Worm (Caenorhabditis elegans) whole organism, young adult: ENCODE data around the gene T05B4.13.

Source experiments
- C06A6.2 ChIP-seq: fragments of 200-800 bp; sonication (Bioruptor generic); conservative IDR thresholded peaks from 2 replicates; pipeline ENCODE4 v1.3.6; 2022; ENCODE audit warnings: missing genetic modification characterization, missing compliant biosample characterization
- F22D6.2 ChIP-seq: sonication (generic microtip); optimal IDR thresholded peaks from 2 replicates; lab custom pipeline; 2016; ENCODE audit warnings: mild to moderate bottlenecking, missing genetic modification characterization, missing compliant biosample characterization
- F33H1.4 ChIP-seq: fragments of 200-800 bp; sonication (Bioruptor generic); IDR thresholded peaks from 2 replicates; pipeline ENCODE4 v1.3.6; 2022; ENCODE audit warnings: missing genetic modification reagents, missing genetic modification characterization, missing compliant biosample characterization
- F52B5.7 ChIP-seq: sonication (generic microtip); optimal IDR thresholded peaks from 2 replicates; lab custom pipeline; 2016; ENCODE audit warnings: mild to moderate bottlenecking, missing genetic modification characterization, missing compliant biosample characterization
- ama-1 ChIP-seq, 3 experiments: fragments of 150-350 bp in 1 of 3; sonication (generic microtip) in 2 of 3; optimal IDR thresholded peaks; 2 replicates each; lab custom pipeline; 2014 to 2018; ENCODE audit warnings: missing biosample characterization in 2 of 3, missing genetic modification characterization in 2 of 3, missing genetic modification reagents in 2 of 3
- attf-5 ChIP-seq: fragments of 200-800 bp; sonication (Bioruptor generic); optimal IDR thresholded peaks from 2 replicates; lab custom pipeline; 2018; ENCODE audit warnings: mild to moderate bottlenecking, missing genetic modification characterization, missing compliant biosample characterization
- cebp-1 ChIP-seq, 2 experiments: fragments of 200-800 bp in 1 of 2; sonication (Bioruptor generic) in 1 of 2; sonication (generic microtip) in 1 of 2; IDR thresholded peaks in 1 of 2; optimal IDR thresholded peaks in 1 of 2; 2 replicates each; pipeline versions ENCODE4 v1.3.6 to Lab custom; 2017 to 2022; ENCODE audit warnings: missing compliant biosample characterization in 2 of 2, missing genetic modification characterization in 2 of 2, mild to moderate bottlenecking in 1 of 2, missing genetic modification reagents in 1 of 2, moderate library complexity in 1 of 2
- ceh-27 ChIP-seq: fragments of 200-800 bp; sonication (Bioruptor generic); optimal IDR thresholded peaks from 2 replicates; lab custom pipeline; 2018; ENCODE audit warnings: mild to moderate bottlenecking, missing genetic modification characterization, moderate library complexity, missing compliant biosample characterization
- ceh-40 ChIP-seq: fragments of 200-800 bp; sonication (Bioruptor generic); IDR thresholded peaks from 2 replicates; pipeline ENCODE4 v1.3.6; 2022; ENCODE audit warnings: missing genetic modification characterization, missing compliant biosample characterization
- die-1 ChIP-seq: sonication (generic microtip); optimal IDR thresholded peaks from 2 replicates; lab custom pipeline; 2016; ENCODE audit warnings: missing genotype, mild to moderate bottlenecking, missing genetic modification characterization, missing compliant biosample characterization
- dox-1 ChIP-seq: fragments of 200-800 bp; sonication (Bioruptor generic); IDR thresholded peaks from 2 replicates; pipeline ENCODE4 v1.3.6; 2022; ENCODE audit warnings: missing genetic modification reagents, missing genetic modification characterization, missing compliant biosample characterization
- dpff-1 ChIP-seq: sonication (generic microtip); optimal IDR thresholded peaks from 2 replicates; lab custom pipeline; 2017; ENCODE audit warnings: mild to moderate bottlenecking, missing genetic modification characterization, missing compliant biosample characterization
- dpl-1 ChIP-seq: fragments of 150-350 bp; optimal IDR thresholded peaks from 2 replicates; lab custom pipeline; 2014; ENCODE audit warnings: missing biosample characterization, missing genetic modification reagents, missing genetic modification characterization
- egl-44 ChIP-seq: fragments of 200-800 bp; sonication (Bioruptor generic); IDR thresholded peaks from 2 replicates; pipeline ENCODE4 v1.3.6; 2022; ENCODE audit warnings: missing genetic modification reagents, missing genetic modification characterization, missing compliant biosample characterization
- fkh-3 ChIP-seq: sonication (generic microtip); optimal IDR thresholded peaks from 2 replicates; lab custom pipeline; 2016; ENCODE audit warnings: mild to moderate bottlenecking, missing genetic modification characterization, missing compliant biosample characterization
- hmg-1.2 ChIP-seq: fragments of 200-800 bp; sonication (Bioruptor generic); IDR thresholded peaks from 2 replicates; pipeline ENCODE4 v1.3.6; 2022; ENCODE audit warnings: missing genetic modification reagents, missing genetic modification characterization, missing compliant biosample characterization
- hrde-1 ChIP-seq: sonication (generic microtip); optimal IDR thresholded peaks from 2 replicates; lab custom pipeline; 2016; ENCODE audit warnings: missing genetic modification characterization, mild to moderate bottlenecking, missing compliant biosample characterization, moderate library complexity, missing genotype, missing genetic modification reagents, borderline replicate concordance
- lag-1 ChIP-seq: fragments of 200-800 bp; sonication (Bioruptor generic); IDR thresholded peaks from 2 replicates; pipeline ENCODE4 v1.3.6; 2022; ENCODE audit warnings: missing genetic modification reagents, missing genetic modification characterization, missing compliant biosample characterization
- let-607 ChIP-seq, 2 experiments: fragments of 200-800 bp in 1 of 2; sonication (Bioruptor generic) in 1 of 2; sonication (generic microtip) in 1 of 2; optimal IDR thresholded peaks; 2 replicates each; lab custom pipeline; 2016 to 2018; ENCODE audit warnings: mild to moderate bottlenecking in 2 of 2, missing compliant biosample characterization in 2 of 2, missing genetic modification characterization in 2 of 2, moderate library complexity in 2 of 2, missing genotype in 1 of 2
- lin-35 ChIP-seq, 3 experiments: fragments of 150-350 bp in 2 of 3; sonication (generic microtip) in 1 of 3; optimal IDR thresholded peaks; 2 replicates each; lab custom pipeline; 2014 to 2018; ENCODE audit warnings: missing biosample characterization in 3 of 3, missing genetic modification characterization in 3 of 3, missing genetic modification reagents in 3 of 3
- lin-54 ChIP-seq: fragments of 200-800 bp; sonication (Bioruptor generic); optimal IDR thresholded peaks from 2 replicates; lab custom pipeline; 2018; ENCODE audit warnings: mild to moderate bottlenecking, missing genetic modification characterization, missing compliant biosample characterization
- lsy-27 ChIP-seq: sonication (generic microtip); optimal IDR thresholded peaks from 2 replicates; lab custom pipeline; 2017; ENCODE audit warnings: missing genetic modification characterization, mild to moderate bottlenecking, missing compliant biosample characterization, antibody characterized with exemption, missing genotype, borderline replicate concordance; ENCODE audit not compliant: insufficient read depth
- mel-28 ChIP-seq: sonication (generic microtip); optimal IDR thresholded peaks from 2 replicates; lab custom pipeline; 2016; ENCODE audit warnings: borderline replicate concordance, mild to moderate bottlenecking, missing genetic modification characterization, missing compliant biosample characterization
- mxl-1 ChIP-seq: sonication (generic microtip); optimal IDR thresholded peaks from 2 replicates; lab custom pipeline; 2016; ENCODE audit warnings: missing genetic modification characterization, missing compliant biosample characterization
- nfya-1 ChIP-seq: sonication (generic microtip); optimal IDR thresholded peaks from 2 replicates; lab custom pipeline; 2017; ENCODE audit warnings: antibody characterized with exemption, missing compliant biosample characterization, missing genetic modification characterization, borderline replicate concordance; ENCODE audit not compliant: insufficient read depth
- nhr-80 ChIP-seq: sonication (generic microtip); optimal IDR thresholded peaks from 2 replicates; lab custom pipeline; 2016; ENCODE audit warnings: missing genetic modification characterization, missing compliant biosample characterization
- pbrm-1 ChIP-seq: fragments of 200-800 bp; sonication (Bioruptor generic); IDR thresholded peaks from 2 replicates; pipeline ENCODE4 v1.3.6; 2022; ENCODE audit warnings: missing genetic modification reagents, missing genetic modification characterization, missing compliant biosample characterization
- rec-8 ChIP-seq, 2 experiments: sonication (generic microtip); optimal IDR thresholded peaks; 2 replicates each; lab custom pipeline; 2016; ENCODE audit warnings: mild to moderate bottlenecking in 2 of 2, missing genetic modification characterization in 2 of 2, missing genetic modification reagents in 2 of 2, missing genotype in 2 of 2, missing biosample characterization in 1 of 2, missing compliant biosample characterization in 1 of 2, moderate library complexity in 1 of 2
- repo-1 ChIP-seq: sonication (generic microtip); optimal IDR thresholded peaks from 2 replicates; lab custom pipeline; 2017; ENCODE audit warnings: mild to moderate bottlenecking, missing genetic modification characterization, missing compliant biosample characterization
- rpc-1 ChIP-seq, 2 experiments: fragments of 150-350 bp in 1 of 2; sonication (generic microtip) in 1 of 2; optimal IDR thresholded peaks; 2 replicates each; lab custom pipeline; 2014 to 2018; ENCODE audit warnings: missing biosample characterization in 1 of 2, missing genetic modification characterization in 1 of 2, missing genetic modification reagents in 1 of 2, missing genotype in 1 of 2
- sptf-2 ChIP-seq: fragments of 200-800 bp; sonication (Bioruptor generic); optimal IDR thresholded peaks from 2 replicates; lab custom pipeline; 2018; ENCODE audit warnings: mild to moderate bottlenecking, missing genetic modification characterization, missing compliant biosample characterization
- tbx-9 ChIP-seq: sonication (generic microtip); optimal IDR thresholded peaks from 2 replicates; lab custom pipeline; 2016; ENCODE audit warnings: borderline replicate concordance, missing genetic modification characterization, inconsistent platforms, missing compliant biosample characterization
- tlf-1 ChIP-seq: fragments of 200-800 bp; sonication (Bioruptor generic); optimal IDR thresholded peaks from 2 replicates; lab custom pipeline; 2018; ENCODE audit warnings: mild to moderate bottlenecking, missing genetic modification characterization, missing compliant biosample characterization
- zfh-2 ChIP-seq: fragments of 200-800 bp; sonication (Bioruptor generic); conservative IDR thresholded peaks from 2 replicates; pipeline ENCODE4 v1.3.6; 2022; ENCODE audit warnings: missing genetic modification reagents, missing genetic modification characterization, missing compliant biosample characterization
- ztf-18 ChIP-seq: sonication (generic microtip); optimal IDR thresholded peaks from 2 replicates; lab custom pipeline; 2016; ENCODE audit warnings: missing genotype, mild to moderate bottlenecking, missing genetic modification characterization, missing compliant biosample characterization
- ztf-26 ChIP-seq: sonication (generic microtip); optimal IDR thresholded peaks from 2 replicates; lab custom pipeline; 2017; ENCODE audit warnings: missing genetic modification characterization, missing compliant biosample characterization

The T05B4.13 gene

DNA sequence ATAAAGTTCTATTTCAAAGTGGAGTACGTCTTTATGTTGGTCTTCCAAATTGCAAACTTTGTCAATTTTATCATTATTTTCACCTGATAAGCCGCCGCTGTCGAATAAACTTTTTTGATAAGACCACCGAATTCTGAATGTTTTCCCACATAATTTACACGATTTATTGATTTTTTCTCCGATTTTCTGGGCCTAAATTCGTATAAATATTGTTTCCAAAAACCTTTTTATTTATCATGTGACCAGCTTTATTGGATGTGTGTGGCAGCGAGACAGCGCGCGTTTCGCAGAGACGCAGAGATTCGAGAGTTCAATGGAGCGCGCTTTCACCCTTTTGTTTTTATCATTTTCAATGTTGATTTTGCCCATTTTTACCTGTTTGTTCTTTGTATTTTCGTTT, 15.7 kb upstream of the T05B4.13 start (continued):
- no peak for TF ChIP-seq rec-8 (tag; optimal IDR thresholded peaks at IDR 0.05; lab: Kevin White, UChicago)
- no peak for TF ChIP-seq lsy-27 (tag; lab: Kevin White, UChicago)
- TF ChIP-seq lin-54 (GFP tag; lab: Kevin White, UChicago): peak; percentile 44
- TF ChIP-seq attf-5 (GFP tag; lab: Kevin White, UChicago): peak; percentile 56
- TF ChIP-seq hmg-1.2: peak; percentile 97
- TF ChIP-seq lin-35 (GFP tag; optimal IDR thresholded peaks at IDR 0.05; lab: Kevin White, UChicago): peak in 1 of 3 experiments; percentile 47
- no peak for TF ChIP-seq repo-1 (tag; lab: Kevin White, UChicago)
- TF ChIP-seq F33H1.4: peak; percentile 31; the same call in 1 of the 2 replicates
- no peak for TF ChIP-seq nfya-1
- TF ChIP-seq egl-44: no peak
- peak; percentile 71 for TF ChIP-seq nhr-80 (tag; lab: Kevin White, UChicago)
- no peak for TF ChIP-seq let-607 (tag; optimal IDR thresholded peaks at IDR 0.05; lab: Kevin White, UChicago)
- no peak for TF ChIP-seq dpff-1
- TF ChIP-seq ceh-27: peak; percentile 29
- TF ChIP-seq lag-1 (GFP tag; lab: Robert Waterston, UW): no peak
- TF ChIP-seq ztf-26 (tag; lab: Kevin White, UChicago): no peak
- no peak for TF ChIP-seq F22D6.2
- no peak for TF ChIP-seq C06A6.2 (GFP tag; lab: Robert Waterston, UW)
- no peak for TF ChIP-seq cebp-1 (GFP tag; IDR thresholded peaks at IDR 0.05; lab: Robert Waterston, UW)
- peak; percentile 59 for TF ChIP-seq cebp-1 (tag; optimal IDR thresholded peaks at IDR 0.05; lab: Kevin White, UChicago)
- TF ChIP-seq sptf-2 (GFP tag; lab: Kevin White, UChicago): no peak
- no peak for TF ChIP-seq tbx-9 (tag; lab: Kevin White, UChicago)
- TF ChIP-seq ama-1 (optimal IDR thresholded peaks at IDR 0.05; lab: Kevin White, UChicago): no peak
- TF ChIP-seq ama-1 (GFP tag; optimal IDR thresholded peaks at IDR 0.05; lab: Kevin White, UChicago): no peak
- TF ChIP-seq dox-1 (GFP tag; lab: Robert Waterston, UW): peak; percentile 72
- no peak for TF ChIP-seq dpl-1
- no peak for TF ChIP-seq die-1 (tag; lab: Kevin White, UChicago)
- TF ChIP-seq tlf-1 (GFP tag; lab: Kevin White, UChicago): no peak
- no peak; the same call in 1 of the 2 replicates for TF ChIP-seq zfh-2 (GFP tag; lab: Robert Waterston, UW)
- 0 out of 2 replicates have a peak, but pooled peaks have one; percentile 31 for TF ChIP-seq pbrm-1 (GFP tag; lab: Robert Waterston, UW)
- TF ChIP-seq mel-28: no peak
- no peak for TF ChIP-seq hrde-1
- no peak for TF ChIP-seq ceh-40
- no peak for TF ChIP-seq rpc-1 (optimal IDR thresholded peaks at IDR 0.05; lab: Kevin White, UChicago)
- no peak for TF ChIP-seq rpc-1 (tag; optimal IDR thresholded peaks at IDR 0.05; lab: Kevin White, UChicago)
- no peak for TF ChIP-seq mxl-1 (tag; lab: Kevin White, UChicago)
- TF ChIP-seq ztf-18 (tag; lab: Kevin White, UChicago): no peak

DNA sequence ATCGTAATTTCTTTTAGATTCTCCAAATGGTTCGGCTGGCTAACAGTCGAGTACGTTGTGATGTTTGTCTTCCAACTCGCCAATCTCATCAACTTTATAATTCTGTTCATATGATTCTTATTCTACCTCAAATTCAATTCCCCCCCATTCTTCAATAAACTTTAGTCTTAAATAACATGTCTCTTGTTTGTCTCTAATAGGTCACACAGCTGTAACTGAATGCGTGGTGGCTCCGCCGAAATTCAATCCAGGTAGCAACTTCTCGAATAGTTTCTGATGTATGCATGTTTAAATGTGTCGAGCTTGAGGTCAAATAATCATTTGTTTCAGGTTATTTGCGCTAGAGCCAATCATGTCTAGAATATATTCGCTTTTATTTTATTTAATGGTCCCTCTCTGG, 11.4 kb upstream of the T05B4.13 start, which contains the start of gene lgc-29:
Gene lgc-29, plus strand, starts transcription at position 301 of the 400 bp plus-strand sequence.
- TF ChIP-seq fkh-3 (tag; lab: Kevin White, UChicago) (no peak), F52B5.7 (tag; lab: Kevin White, UChicago) (no peak), nhr-80 (tag; lab: Kevin White, UChicago) (no peak)
